Worm (Caenorhabditis elegans) whole organism, dauer: ENCODE results near the gene C42D4.3.

Experiments
- unc-62 ChIP-seq: sonication (generic microtip); optimal IDR thresholded peaks from 2 replicates; lab custom pipeline; 2017; ENCODE audit warnings: missing biosample characterization, missing genetic modification reagents, missing genetic modification characterization

C42D4.3 gene

DNA sequence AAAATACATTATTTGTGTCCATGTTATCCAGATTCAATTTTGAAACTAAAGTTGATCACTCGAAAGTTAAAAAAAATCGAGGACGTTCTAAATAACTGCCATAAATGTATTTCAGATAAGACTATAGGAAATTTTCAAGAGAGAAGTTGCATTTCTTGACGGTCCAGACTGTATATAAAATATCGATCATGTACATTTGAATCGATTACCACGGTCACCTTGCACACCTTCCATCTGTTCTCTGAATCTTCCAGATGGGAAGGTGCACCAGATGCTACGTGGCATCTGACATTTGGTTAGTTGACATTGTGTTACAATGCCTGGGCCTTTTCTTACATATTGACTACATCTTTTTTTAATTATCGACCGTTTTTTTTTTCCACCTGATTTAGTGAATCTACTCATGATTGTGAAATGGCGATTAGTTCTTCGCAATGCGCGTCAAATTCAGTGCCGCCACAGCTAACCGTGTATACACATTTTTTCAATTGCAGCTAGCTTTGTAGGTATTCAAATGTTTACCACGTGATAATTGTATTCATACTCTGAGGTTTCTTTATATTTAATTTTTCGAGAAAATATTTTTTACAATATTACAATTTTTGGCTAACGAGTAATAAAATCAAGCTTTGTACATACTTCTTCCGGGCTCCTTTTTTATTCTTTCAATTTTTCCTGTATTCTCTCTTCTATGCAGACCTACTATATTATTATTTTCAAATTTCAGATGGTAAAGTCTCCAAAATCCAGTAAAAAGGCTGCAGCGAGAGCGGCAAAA is 10.9 kb upstream of the C42D4.3 start, which contains the start of gene skr-16:
TSS of gene skr-16 (plus strand) at position 728 of the 778 bp plus-strand sequence.
- TF ChIP-seq unc-62, result no peak

DNA sequence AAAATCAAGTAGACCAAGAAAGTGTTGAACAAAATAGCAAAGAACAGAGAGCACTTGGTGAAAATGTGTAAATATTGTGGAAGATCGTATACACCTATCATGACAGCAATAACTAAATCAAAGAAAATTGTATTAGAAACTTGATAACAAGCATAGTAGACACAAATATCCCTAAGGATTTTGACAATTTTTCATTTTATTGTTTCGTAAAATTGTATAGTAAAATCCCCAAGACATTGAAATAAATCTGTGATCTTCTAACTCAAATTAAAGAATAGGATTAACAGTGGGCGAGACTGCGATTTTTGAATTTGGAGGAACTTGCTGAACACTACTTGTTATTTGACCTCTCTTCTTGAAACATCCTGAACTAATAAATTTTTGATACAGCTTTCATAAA is 7.8 kb upstream of the C42D4.3 start, which contains the start of gene str-220:
TSS of gene str-220 (minus strand) at position 101 of the 400 bp plus-strand sequence.
- no peak for TF ChIP-seq unc-62

DNA sequence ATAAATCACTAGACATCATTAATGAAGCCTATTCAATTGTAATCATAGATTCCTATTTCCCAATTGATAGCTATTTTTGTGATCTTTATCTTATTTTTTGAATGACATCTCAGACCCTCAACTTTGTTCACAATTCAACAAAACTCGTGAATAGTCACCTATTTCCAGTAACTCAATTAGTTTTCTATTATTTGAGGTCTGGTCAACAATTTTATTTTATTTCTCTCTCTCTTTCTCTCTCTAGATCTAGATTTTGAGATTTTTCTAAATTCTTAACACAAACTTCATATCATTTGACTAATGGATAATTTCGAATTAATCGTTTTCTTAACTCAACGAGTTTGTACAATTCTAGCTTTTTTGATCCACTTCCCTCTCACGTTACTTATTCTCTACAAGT is 5.5 kb upstream of the C42D4.3 start, which contains the start of gene str-1:
TSS of gene str-1 (plus strand) at position 301 of the 400 bp plus-strand sequence.
- no peak for TF ChIP-seq unc-62

DNA sequence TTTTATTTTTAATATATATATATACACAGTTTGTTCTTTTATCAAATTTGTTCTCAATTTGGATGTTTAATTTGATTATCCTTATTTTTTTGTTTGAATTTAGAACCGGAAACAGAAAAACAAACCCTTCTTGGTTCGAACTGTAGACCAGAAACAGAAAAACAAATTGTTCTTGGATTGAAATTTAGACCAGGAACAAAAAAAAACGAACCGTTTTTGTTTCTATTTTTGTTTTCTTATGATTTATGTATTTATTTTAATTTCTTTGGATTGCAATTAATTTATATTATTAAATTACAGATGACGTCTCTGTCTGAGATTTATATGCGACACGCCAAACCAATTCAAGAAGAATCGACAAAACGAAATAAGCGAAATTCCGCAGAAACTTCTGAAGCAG is 3.7 kb upstream of the C42D4.3 start, which contains the start of gene C42D4.19:
TSS of gene C42D4.19 (plus strand) at position 301 of the 400 bp plus-strand sequence.
- no peak for TF ChIP-seq unc-62

DNA sequence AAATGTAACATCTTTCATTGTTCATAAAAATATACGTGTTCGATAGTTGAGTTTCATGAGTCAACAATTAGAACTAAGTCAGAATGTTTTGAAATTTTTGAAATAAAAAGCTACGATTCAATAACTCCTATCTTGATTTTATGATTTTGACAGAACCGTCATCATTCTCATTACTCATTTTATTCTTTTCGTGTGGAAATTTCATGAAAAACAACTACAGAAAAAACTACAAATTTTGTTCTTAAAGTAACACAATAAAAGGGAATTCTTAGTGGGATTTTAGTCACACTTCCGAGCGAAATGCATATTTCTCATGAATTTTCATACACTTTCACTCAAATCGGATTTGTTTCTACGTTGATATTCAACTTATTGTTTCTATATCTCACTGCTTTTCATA is 2.2 kb upstream of the C42D4.3 start, which contains the start of gene str-44:
TSS of gene str-44 (plus strand) at position 301 of the 400 bp plus-strand sequence.
- no peak for TF ChIP-seq unc-62

DNA sequence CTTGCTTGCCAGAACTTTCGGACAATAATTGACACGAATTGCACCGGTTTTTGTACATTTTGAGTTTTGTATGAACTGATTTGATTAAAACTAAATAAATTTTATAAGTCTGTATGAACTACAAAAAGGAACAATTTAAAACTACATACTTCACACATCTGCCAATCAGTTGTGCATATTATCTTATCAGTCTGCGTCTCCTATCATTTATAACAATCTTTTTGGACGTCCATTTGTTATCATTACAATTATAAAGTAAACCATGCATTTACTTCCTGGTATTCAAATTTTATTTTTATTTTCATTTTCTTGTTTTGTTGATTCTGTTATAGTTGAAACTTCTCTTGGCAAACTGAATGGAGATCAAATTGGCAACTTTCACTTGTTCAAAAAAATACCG is 1.3 kb downstream of the C42D4.3 start, which contains the start of gene cest-10:
TSS of gene cest-10 (plus strand) at position 254 of the 400 bp plus-strand sequence.
- no peak for TF ChIP-seq unc-62

DNA sequence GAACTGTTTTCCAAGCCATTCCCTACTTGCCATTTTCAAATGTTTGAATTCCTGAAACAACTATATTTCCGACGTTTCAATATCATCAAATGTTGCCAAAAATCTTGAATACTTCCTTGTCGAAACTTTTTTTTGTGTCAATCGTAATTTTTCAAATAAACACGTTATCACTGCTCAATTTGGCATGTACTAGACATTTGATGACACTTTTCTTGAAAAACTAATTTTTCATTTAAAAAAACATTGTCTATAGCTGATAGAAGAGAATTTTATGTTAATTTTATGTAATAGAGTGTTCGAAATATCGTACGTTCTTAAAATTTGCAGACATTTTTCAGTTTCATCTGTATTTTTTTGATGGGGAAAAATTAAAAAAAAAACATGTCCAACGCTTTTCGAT is 3.8 kb downstream of the C42D4.3 start:
- TF ChIP-seq unc-62, result no peak

DNA sequence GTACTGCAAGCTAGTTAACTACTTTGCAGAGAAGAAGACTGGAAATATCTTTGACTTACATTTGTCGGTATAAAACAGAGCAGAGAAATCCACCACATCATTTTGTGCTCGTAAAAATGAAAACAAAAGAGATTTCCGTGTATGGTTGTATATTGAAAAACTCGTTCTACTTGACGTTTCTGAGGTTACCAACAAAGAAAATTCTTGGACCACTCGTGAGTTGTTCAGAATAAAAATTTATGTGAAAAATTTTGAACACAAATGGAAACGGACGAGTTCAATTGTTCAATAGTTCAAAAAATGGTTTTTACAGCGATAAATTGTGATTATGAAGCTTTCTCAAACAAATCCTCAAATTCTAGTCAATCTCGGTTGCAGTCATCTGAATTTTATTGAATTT is 5.6 kb downstream of the C42D4.3 start, which contains the start of gene clec-179:
TSS of gene clec-179 (minus strand) at position 101 of the 400 bp plus-strand sequence.
- no peak for TF ChIP-seq unc-62

DNA sequence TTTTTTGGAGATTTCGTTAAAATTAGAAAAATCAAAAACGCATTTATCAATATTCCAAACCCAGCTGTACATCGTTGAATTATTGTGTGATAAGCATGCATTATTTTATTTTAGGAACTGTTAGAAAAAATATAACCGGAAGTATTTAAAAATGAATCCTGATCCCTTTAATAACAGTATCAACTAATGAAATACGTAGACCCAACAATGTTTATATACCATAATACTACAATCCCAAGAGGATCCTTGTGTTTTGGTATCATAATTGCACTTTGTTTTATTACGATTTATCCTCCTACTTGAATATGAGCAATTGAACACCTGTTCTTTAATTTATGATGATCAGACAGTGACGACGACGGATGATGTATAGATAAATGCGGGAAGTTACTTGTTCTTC is 7.7 kb downstream of the C42D4.3 start, which contains the start of gene str-249:
TSS of gene str-249 (minus strand) at position 101 of the 400 bp plus-strand sequence.
- no peak for TF ChIP-seq unc-62

DNA sequence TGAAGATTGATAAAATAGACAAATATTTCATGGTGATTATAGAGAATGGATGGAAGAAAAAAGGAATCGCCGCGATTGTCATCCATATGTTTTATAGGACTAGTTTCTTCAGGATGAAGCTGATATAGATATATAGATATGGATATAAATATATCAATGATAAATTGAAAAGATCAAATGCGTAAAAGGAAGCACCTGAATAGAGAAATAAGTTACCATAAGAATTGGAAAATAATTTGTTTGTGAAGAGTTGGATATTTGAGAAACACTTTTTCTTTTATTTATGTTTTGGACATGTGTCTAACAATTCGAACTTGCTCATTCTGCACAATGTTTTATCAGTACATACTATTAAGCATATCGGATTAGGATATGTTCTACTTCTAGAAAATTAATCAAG is 9.0 kb downstream of the C42D4.3 start, which contains the start of gene C42D4.13:
TSS of gene C42D4.13 (minus strand) at position 101 of the 400 bp plus-strand sequence.
- no peak for TF ChIP-seq unc-62

DNA sequence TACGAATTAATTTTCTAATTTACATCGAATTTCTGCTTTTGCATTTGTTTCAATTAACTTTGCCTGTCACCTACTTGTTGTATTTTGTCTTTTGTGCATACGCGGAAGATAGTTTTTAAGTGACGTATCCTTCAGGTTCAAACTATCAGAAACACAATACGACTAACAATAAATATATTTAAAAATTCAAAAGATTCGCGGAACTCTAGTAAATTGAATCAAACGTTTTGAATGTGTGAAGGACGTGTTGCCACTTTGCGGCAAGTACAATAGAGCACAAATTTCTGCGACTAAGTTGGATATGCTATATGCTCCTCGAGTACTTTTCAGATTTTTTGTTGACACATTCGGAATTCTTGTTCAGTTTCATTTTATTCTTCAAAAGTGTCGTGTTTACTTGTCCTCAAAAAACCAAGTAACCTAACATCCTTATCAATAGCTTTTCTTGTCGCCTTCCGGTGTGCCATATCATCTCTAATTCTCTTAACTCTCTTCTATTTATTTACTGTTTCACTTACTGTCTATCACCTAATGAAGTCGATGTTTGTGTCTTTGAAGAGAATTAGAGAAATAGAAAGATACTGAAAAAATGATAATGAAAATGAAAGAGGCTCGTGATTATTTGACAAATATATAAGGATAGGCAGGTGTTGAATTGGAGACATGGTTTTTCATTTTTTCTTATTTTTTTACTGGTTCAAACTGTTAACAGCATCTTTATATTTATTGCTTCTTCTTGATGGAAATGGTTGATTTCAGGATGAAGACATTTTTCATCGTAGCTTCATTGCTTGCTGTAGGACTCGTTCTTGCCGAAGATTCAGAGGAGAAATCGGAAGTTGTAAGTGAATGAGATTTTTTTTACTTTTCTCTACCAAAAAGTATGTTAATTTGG is 9.7 kb downstream of the C42D4.3 start, which contains the start of gene srlf-7:
TSS of gene srlf-7 (plus strand) at position 760 of the 895 bp plus-strand sequence.
- no peak for TF ChIP-seq unc-62

DNA sequence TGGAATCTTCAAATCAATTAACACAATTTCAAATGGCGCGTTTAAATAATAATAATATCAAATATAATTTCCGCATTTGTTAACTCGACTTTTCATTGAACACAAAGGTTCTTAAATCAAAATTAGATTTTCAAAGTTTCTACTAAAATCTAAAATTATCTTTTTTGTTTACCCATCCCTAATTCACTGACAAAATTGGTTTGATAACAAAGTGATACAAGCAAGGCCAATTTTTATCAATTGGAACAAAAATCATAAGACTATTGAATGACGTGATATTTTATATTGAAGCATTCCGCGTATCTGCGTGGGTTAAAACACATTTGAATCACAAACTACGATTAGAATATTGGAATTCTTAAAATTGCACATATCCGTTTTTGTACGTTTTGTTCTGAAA is 11.4 kb downstream of the C42D4.3 start:
- no peak for TF ChIP-seq unc-62

DNA sequence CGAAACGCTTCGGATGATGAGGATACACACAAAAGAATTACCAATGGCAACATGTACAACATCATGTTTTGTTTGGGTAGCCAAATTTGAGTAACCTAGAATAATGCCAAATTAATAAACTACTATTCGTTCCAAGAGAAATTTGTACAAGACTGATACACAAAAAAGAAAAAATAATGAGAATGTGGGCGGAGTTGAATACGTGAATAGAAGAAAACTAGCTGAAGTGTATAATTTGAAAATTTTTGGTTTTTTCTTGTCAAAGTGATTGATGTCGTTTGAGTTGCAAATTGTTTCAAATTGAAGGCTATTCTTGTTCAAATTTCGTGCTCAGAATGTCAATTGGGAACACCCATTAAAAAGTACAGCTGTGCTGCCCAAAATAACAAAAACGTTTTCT is 12.7 kb downstream of the C42D4.3 start, which contains the start of gene R13A1.5:
TSS of gene R13A1.5 (minus strand) at position 101 of the 400 bp plus-strand sequence.
- TF ChIP-seq unc-62, result no peak

DNA sequence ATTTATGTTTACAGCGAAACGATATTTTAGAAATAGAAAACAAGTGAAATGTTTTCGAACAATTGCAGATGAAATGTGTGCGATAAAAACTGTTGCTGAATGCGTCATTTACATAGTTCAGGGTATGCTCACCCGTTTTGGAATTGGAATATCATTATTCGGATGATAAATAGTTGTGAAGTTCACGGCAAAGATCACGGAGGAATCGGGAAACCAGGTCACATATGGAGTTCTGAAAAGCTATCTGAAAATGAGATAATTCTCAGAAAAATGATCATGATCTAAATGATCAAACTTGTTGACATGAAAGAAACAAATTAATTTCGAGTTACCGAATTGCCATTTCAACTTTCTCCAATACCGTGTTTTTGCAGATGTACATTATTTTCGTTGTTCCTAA is 16.7 kb downstream of the C42D4.3 start, which contains the start of gene best-16:
TSS of gene best-16 (minus strand) at position 101 of the 400 bp plus-strand sequence.
- no peak for TF ChIP-seq unc-62

DNA sequence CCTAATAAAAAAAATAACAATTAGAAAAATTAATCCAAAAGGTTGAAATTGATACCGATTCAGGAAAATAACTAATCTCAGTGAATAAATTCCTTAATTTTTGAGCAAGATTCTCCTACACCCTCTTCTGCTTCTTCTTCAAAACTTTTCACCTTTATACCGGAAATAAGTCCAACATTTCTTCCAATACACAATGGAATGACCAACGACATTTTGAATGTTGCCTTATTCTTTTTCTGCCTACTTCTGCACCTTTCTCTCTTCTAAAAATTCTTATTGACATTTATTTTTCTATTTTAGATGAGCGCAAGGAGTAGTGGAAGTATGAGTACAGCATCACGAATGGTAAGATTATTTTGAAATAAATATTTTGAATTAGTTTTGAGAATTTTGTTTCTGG is 17.8 kb downstream of the C42D4.3 start, which contains the start of gene unc-8:
TSS of gene unc-8 (plus strand) at position 301 of the 400 bp plus-strand sequence.
- no peak for TF ChIP-seq unc-62

DNA sequence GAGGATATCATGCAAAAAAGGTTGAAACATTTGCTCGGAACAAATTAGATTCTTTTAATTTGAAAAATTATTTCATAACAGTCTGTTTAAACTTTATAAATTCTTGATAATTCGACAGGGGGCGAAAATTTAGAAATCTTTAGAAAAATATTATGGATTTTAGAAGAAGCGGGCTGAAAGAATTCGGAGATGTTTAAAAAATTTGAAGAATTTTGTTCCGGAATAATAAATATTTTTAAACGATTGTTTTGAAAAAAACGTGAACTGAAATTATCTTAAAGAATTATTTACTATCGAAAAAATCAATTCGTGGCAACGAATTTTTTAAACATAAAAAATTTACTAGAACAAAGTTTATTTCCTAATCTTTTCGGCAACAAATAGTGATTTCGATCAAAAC is 24.7 kb downstream of the C42D4.3 start, which contains the start of gene R13A1.3:
TSS of gene R13A1.3 (plus strand) at position 301 of the 400 bp plus-strand sequence.
- TF ChIP-seq unc-62, result no peak
